Worm (Caenorhabditis elegans) whole organism, late embryonic: ENCODE results near the gene K01A12.2.

ENCODE experiments used
- C08G9.2 ChIP-seq: sonication (generic microtip); optimal IDR thresholded peaks from 2 replicates; lab custom pipeline; 2016; ENCODE audit warnings: mild to moderate bottlenecking, missing genetic modification characterization, moderate library complexity, missing compliant biosample characterization
- Y22D7AL.16 ChIP-seq: sonication (generic microtip); optimal IDR thresholded peaks from 2 replicates; lab custom pipeline; 2016; ENCODE audit warnings: missing genetic modification characterization, missing compliant biosample characterization
- ceh-19 ChIP-seq: fragments of 200-800 bp; sonication (Bioruptor generic); optimal IDR thresholded peaks from 2 replicates; lab custom pipeline; 2018; ENCODE audit warnings: mild to moderate bottlenecking, missing genetic modification characterization, missing compliant biosample characterization
- ceh-22 ChIP-seq: sonication (generic microtip); optimal IDR thresholded peaks from 2 replicates; lab custom pipeline; 2017; ENCODE audit warnings: missing biosample characterization, missing genetic modification characterization
- ceh-30 ChIP-seq: fragments of 150-350 bp; optimal IDR thresholded peaks from 2 replicates; lab custom pipeline; 2014; ENCODE audit warnings: missing biosample characterization, missing genetic modification characterization
- ceh-48 ChIP-seq: sonication (generic microtip); optimal IDR thresholded peaks from 2 replicates; lab custom pipeline; 2016; ENCODE audit warnings: missing genetic modification characterization, inconsistent platforms, missing compliant biosample characterization
- ceh-6 ChIP-seq: fragments of 200-800 bp; sonication (Bioruptor generic); optimal IDR thresholded peaks from 2 replicates; lab custom pipeline; 2018; ENCODE audit warnings: mild to moderate bottlenecking, missing genetic modification characterization, missing compliant biosample characterization
- dmd-4 ChIP-seq: sonication (generic microtip); optimal IDR thresholded peaks from 2 replicates; lab custom pipeline; 2016; ENCODE audit warnings: borderline replicate concordance, missing genetic modification characterization, missing compliant biosample characterization
- dve-1 ChIP-seq: sonication (generic microtip); optimal IDR thresholded peaks from 2 replicates; lab custom pipeline; 2017; ENCODE audit warnings: antibody characterized with exemption, mild to moderate bottlenecking, missing genetic modification characterization, missing compliant biosample characterization
- elt-2 ChIP-seq: sonication (generic microtip); optimal IDR thresholded peaks from 2 replicates; lab custom pipeline; 2016; ENCODE audit warnings: missing genetic modification reagents, missing genetic modification characterization, missing compliant biosample characterization
- elt-4 ChIP-seq: sonication (generic microtip); optimal IDR thresholded peaks from 2 replicates; lab custom pipeline; 2016; ENCODE audit warnings: missing genetic modification characterization, missing compliant biosample characterization
- ets-4 ChIP-seq: sonication (generic microtip); optimal IDR thresholded peaks from 2 replicates; lab custom pipeline; 2016; ENCODE audit warnings: missing genetic modification characterization, missing compliant biosample characterization
- eyg-1 ChIP-seq: sonication (generic microtip); optimal IDR thresholded peaks from 2 replicates; lab custom pipeline; 2016; ENCODE audit warnings: missing genotype, missing genetic modification characterization, missing compliant biosample characterization
- fkh-6 ChIP-seq: sonication (generic microtip); optimal IDR thresholded peaks from 2 replicates; lab custom pipeline; 2016; ENCODE audit warnings: missing genetic modification characterization, missing compliant biosample characterization
- hlh-13 ChIP-seq: fragments of 200-800 bp; sonication (Bioruptor generic); optimal IDR thresholded peaks from 2 replicates; lab custom pipeline; 2018; ENCODE audit warnings: mild to moderate bottlenecking, missing genetic modification characterization, missing compliant biosample characterization
- hlh-15 ChIP-seq: sonication (generic microtip); optimal IDR thresholded peaks from 2 replicates; lab custom pipeline; 2016; ENCODE audit warnings: missing genetic modification characterization, missing compliant biosample characterization
- hlh-30 ChIP-seq: sonication (generic microtip); optimal IDR thresholded peaks from 2 replicates; lab custom pipeline; 2017; ENCODE audit warnings: antibody characterized with exemption, missing genetic modification characterization, missing compliant biosample characterization; ENCODE audit not compliant: insufficient read depth
- hlh-6 ChIP-seq: sonication (generic microtip); optimal IDR thresholded peaks from 2 replicates; lab custom pipeline; 2016; ENCODE audit warnings: missing genotype, missing genetic modification characterization, missing compliant biosample characterization
- lim-6 ChIP-seq: sonication (generic microtip); optimal IDR thresholded peaks from 2 replicates; lab custom pipeline; 2016; ENCODE audit warnings: missing genetic modification characterization, missing compliant biosample characterization
- lin-11 ChIP-seq: fragments of 200-800 bp; sonication (Bioruptor generic); optimal IDR thresholded peaks from 2 replicates; lab custom pipeline; 2018; ENCODE audit warnings: mild to moderate bottlenecking, missing genetic modification characterization, missing compliant biosample characterization
- mec-3 ChIP-seq: sonication (generic microtip); optimal IDR thresholded peaks from 2 replicates; lab custom pipeline; 2016; ENCODE audit warnings: borderline replicate concordance, missing genetic modification characterization, missing compliant biosample characterization
- nhr-11 ChIP-seq: fragments of 150-350 bp; optimal IDR thresholded peaks from 2 replicates; lab custom pipeline; 2014; ENCODE audit warnings: missing biosample characterization, missing genetic modification characterization
- nhr-232 ChIP-seq: sonication (generic microtip); optimal IDR thresholded peaks from 2 replicates; lab custom pipeline; 2016; ENCODE audit warnings: missing genetic modification characterization, missing compliant biosample characterization
- npax-4 ChIP-seq: sonication (generic microtip); optimal IDR thresholded peaks from 2 replicates; lab custom pipeline; 2016; ENCODE audit warnings: missing genetic modification characterization, missing compliant biosample characterization
- pag-3 ChIP-seq: sonication (generic microtip); optimal IDR thresholded peaks from 2 replicates; lab custom pipeline; 2016; ENCODE audit warnings: missing compliant biosample characterization, missing genetic modification characterization, borderline replicate concordance
- pat-9 ChIP-seq: fragments of 200-800 bp; sonication (Bioruptor generic); optimal IDR thresholded peaks from 2 replicates; lab custom pipeline; 2018; ENCODE audit warnings: mild to moderate bottlenecking, missing genetic modification characterization, moderate library complexity, missing compliant biosample characterization
- pax-1 ChIP-seq: fragments of 150-350 bp; optimal IDR thresholded peaks from 2 replicates; lab custom pipeline; 2014; ENCODE audit warnings: missing biosample characterization, missing genetic modification characterization
- pha-4 ChIP-seq: fragments of 150-350 bp; optimal IDR thresholded peaks from 2 replicates; lab custom pipeline; 2018; ENCODE audit warnings: missing biosample characterization, missing genetic modification reagents, missing genetic modification characterization
- pqm-1 ChIP-seq: sonication (generic microtip); optimal IDR thresholded peaks from 2 replicates; lab custom pipeline; 2016; ENCODE audit warnings: missing genetic modification characterization, missing compliant biosample characterization
- pros-1 ChIP-seq: fragments of 150-350 bp; optimal IDR thresholded peaks from 2 replicates; lab custom pipeline; 2014; ENCODE audit warnings: missing biosample characterization, missing genetic modification reagents, missing genetic modification characterization
- rnt-1 ChIP-seq: sonication (generic microtip); optimal IDR thresholded peaks from 2 replicates; lab custom pipeline; 2016; ENCODE audit warnings: missing genetic modification characterization, missing compliant biosample characterization
- ttx-3 ChIP-seq: sonication (generic microtip); optimal IDR thresholded peaks from 2 replicates; lab custom pipeline; 2016; ENCODE audit warnings: missing genetic modification reagents, missing genetic modification characterization, missing compliant biosample characterization
- unc-3 ChIP-seq, 2 experiments: fragments of 200-800 bp in 1 of 2; sonication (Bioruptor generic) in 1 of 2; sonication (generic microtip) in 1 of 2; conservative IDR thresholded peaks in 1 of 2; optimal IDR thresholded peaks in 1 of 2; 2 replicates each; pipeline versions ENCODE4 v1.3.6 to Lab custom; 2016 to 2022; ENCODE audit warnings: missing compliant biosample characterization in 2 of 2, missing genetic modification characterization in 2 of 2, missing genetic modification reagents in 1 of 2
- unc-55 ChIP-seq: sonication (generic microtip); optimal IDR thresholded peaks from 2 replicates; lab custom pipeline; 2017; ENCODE audit warnings: missing biosample characterization, missing genetic modification reagents, missing genetic modification characterization
- unc-86 ChIP-seq: sonication (generic microtip); optimal IDR thresholded peaks from 2 replicates; lab custom pipeline; 2016; ENCODE audit warnings: missing genetic modification characterization, missing compliant biosample characterization
- zip-5 ChIP-seq: sonication (generic microtip); optimal IDR thresholded peaks from 2 replicates; lab custom pipeline; 2016; ENCODE audit warnings: missing genetic modification characterization, missing compliant biosample characterization
- ztf-16 ChIP-seq: sonication (generic microtip); optimal IDR thresholded peaks from 2 replicates; lab custom pipeline; 2017; ENCODE audit warnings: missing genetic modification characterization, missing compliant biosample characterization

Gene K01A12.2

DNA sequence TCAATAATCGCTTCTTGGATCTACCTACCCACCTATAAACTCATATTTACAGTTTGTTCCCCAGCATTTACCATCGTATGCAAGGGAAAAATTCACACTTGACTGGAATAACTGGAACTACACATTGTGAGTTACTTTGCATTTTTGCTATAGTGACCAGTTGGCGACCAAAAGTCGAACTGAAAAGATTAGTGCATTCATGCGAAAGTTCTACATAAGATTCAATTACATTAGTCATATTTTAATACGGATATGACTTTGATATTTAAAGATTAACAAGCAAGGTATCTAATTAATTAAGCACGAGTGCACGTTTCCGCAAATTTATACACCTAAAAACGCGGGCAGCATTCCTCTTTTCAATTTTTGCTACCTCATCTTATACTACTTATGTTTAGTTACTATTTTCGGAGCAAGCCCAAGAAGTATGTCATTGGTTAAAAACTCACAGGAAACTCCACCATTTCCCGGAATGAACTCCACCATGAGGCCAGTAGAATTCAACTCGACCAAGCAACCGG lies 42.1 kb upstream of the K01A12.2 start, which contains the start of gene jmjd-3.1:
Gene jmjd-3.1 (plus strand): TSS at position 51 of the 521 bp plus-strand sequence.
- TF ChIP-seq fkh-6 (tag; lab: Kevin White, UChicago): no peak
- no peak for TF ChIP-seq unc-3 (GFP tag; conservative IDR thresholded peaks at IDR 0.05; lab: Robert Waterston, UW)
- TF ChIP-seq unc-3 (tag; optimal IDR thresholded peaks at IDR 0.05; lab: Kevin White, UChicago): no peak
- no peak for TF ChIP-seq ceh-6
- no peak for TF ChIP-seq lin-11 (tag; lab: Kevin White, UChicago)
- TF ChIP-seq ceh-19 (GFP tag; lab: Kevin White, UChicago): no peak
- TF ChIP-seq pax-1: no peak
- TF ChIP-seq nhr-11: no peak
- TF ChIP-seq ttx-3 (tag; lab: Kevin White, UChicago): no peak
- TF ChIP-seq ceh-48: no peak
- no peak for TF ChIP-seq hlh-15 (tag; lab: Kevin White, UChicago)

DNA sequence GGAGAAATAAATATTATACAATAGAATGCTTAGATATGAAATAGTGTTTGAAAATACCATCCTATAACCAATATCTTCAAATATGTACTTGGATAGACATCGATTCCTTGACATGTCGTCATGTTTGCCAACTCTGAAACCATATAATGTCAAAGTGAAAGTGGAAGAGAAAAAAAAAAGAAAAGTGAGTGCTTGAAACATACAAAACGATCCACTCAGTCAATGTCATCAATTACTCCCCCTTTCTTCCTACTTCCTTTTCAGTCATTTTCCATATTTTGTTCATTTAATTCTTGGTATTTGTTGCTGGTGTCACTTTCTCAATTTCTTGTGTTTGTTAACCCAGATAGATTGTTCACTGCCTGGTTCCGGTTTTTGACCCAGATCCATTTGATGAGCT lies 32.9 kb upstream of the K01A12.2 start, which contains the start of gene F18E9.4:
Gene F18E9.4 (plus strand): TSS at position 301 of the 400 bp plus-strand sequence.
- TF ChIP-seq unc-86 (tag; lab: Kevin White, UChicago) (no peak), elt-2 (no peak), pros-1 (tag; lab: Kevin White, UChicago) (no peak), nhr-11 (no peak)
- TF ChIP-seq, all 69 proteins: peak for 0

DNA sequence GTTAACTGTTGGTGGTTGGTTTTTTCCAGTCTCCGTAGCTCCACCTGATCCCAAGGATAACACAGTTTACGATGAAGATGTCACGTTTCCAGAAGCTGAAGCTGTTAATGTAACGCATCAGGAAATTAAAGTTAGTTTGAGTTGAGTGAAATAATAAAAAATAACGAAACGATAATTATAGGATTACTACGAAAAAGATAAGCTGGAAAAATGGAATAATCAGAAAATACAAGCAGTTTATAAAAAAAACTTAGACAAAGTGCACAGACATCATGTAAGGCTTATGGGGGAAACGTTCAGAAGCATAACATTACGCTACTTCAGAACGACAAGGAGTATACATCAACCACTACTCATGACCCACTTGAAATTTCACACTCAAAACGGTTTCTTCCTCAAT lies 31.7 kb upstream of the K01A12.2 start, which contains the start of gene F18E9.8:
Gene F18E9.8 (minus strand): TSS at position 101 of the 400 bp plus-strand sequence.
- no peak for TF ChIP-seq ets-4 (tag; lab: Kevin White, UChicago)
- no peak for TF ChIP-seq rnt-1
- no peak for TF ChIP-seq ceh-22 (tag; lab: Kevin White, UChicago)
- TF ChIP-seq eyg-1 (tag; lab: Kevin White, UChicago): no peak
- no peak for TF ChIP-seq npax-4
- no peak for TF ChIP-seq pag-3 (tag; lab: Kevin White, UChicago)
- TF ChIP-seq pqm-1: no peak
- no peak for TF ChIP-seq dmd-4 (tag; lab: Kevin White, UChicago)
- TF ChIP-seq hlh-13 (GFP tag; lab: Kevin White, UChicago): no peak
- no peak for TF ChIP-seq lim-6 (tag; lab: Kevin White, UChicago)
- TF ChIP-seq nhr-232 (tag; lab: Kevin White, UChicago): no peak
- TF ChIP-seq unc-55 (GFP tag; lab: Kevin White, UChicago): no peak
- TF ChIP-seq unc-3 (GFP tag; conservative IDR thresholded peaks at IDR 0.05; lab: Robert Waterston, UW): no peak
- no peak for TF ChIP-seq unc-3 (tag; optimal IDR thresholded peaks at IDR 0.05; lab: Kevin White, UChicago)
- TF ChIP-seq hlh-6 (tag; lab: Kevin White, UChicago): no peak
- no peak for TF ChIP-seq ceh-30 (tag; lab: Kevin White, UChicago)
- no peak for TF ChIP-seq mec-3 (tag; lab: Kevin White, UChicago)
- TF ChIP-seq nhr-11: no peak

DNA sequence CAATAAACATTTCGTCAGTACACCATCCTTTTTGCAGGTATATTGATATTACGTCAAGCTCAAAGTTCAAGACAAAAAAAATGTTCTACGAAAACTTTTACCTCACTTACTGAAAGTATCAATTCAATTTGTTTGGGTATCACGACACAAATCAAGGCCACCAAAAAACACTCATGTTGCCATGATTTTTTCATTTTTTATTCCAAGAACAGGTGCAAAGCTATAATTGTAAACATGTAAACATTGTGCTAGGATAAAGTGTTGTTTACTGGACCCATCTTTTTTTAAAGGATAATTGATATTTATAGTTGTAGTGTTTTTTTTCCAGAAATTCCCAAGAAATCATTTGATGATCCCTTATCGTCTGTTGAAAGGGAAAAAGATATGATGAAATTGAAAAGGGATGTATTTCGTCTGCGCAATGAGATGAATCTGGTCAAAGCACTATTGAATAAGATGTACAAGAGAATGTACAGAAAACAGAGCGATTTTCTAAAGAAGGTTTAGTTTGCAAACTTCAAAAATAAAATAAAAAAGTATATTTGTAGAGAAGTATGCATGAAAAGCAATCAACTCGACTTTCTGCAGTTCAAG lies 30.3 kb upstream of the K01A12.2 start:
- TF ChIP-seq Y22D7AL.16 (no peak), zip-5 (no peak), hlh-6 (tag; lab: Kevin White, UChicago) (no peak), elt-4 (tag; lab: Kevin White, UChicago) (no peak), hlh-30 (tag; lab: Kevin White, UChicago) (no peak), pat-9 (tag; lab: Kevin White, UChicago) (no peak), ceh-22 (tag; lab: Kevin White, UChicago) (no peak), ceh-48 (no peak), npax-4 (no peak), dve-1 (no peak), pax-1 (no peak), ztf-16 (tag; lab: Kevin White, UChicago) (no peak), C08G9.2 (tag; lab: Kevin White, UChicago) (no peak), ceh-19 (GFP tag; lab: Kevin White, UChicago) (no peak), pha-4 (tag; lab: Kevin White, UChicago) (no peak), mec-3 (tag; lab: Kevin White, UChicago) (no peak), rnt-1 (no peak), hlh-15 (tag; lab: Kevin White, UChicago) (no peak), lin-11 (tag; lab: Kevin White, UChicago) (no peak)
